Worm (Caenorhabditis elegans) whole organism, L3 larva: ENCODE results near the gene nlp-3.

Experiments
- R02D3.7 ChIP-seq: fragments of 150-350 bp; optimal IDR thresholded peaks from 2 replicates; lab custom pipeline; 2014; ENCODE audit warnings: missing biosample characterization, missing genetic modification characterization
- ZK546.5 ChIP-seq: sonication (generic microtip); optimal IDR thresholded peaks from 2 replicates; lab custom pipeline; 2017; ENCODE audit warnings: missing biosample characterization, missing genetic modification characterization
- aly-2 ChIP-seq: fragments of 150-350 bp; optimal IDR thresholded peaks from 2 replicates; lab custom pipeline; 2014; ENCODE audit warnings: missing biosample characterization, missing genetic modification characterization
- ama-1 ChIP-seq: fragments of 150-350 bp; optimal IDR thresholded peaks from 2 replicates; lab custom pipeline; 2018
- ceh-16 ChIP-seq: sonication (generic microtip); optimal IDR thresholded peaks from 2 replicates; lab custom pipeline; 2017; ENCODE audit warnings: missing biosample characterization, missing genetic modification characterization
- ceh-28 ChIP-seq: fragments of 150-350 bp; optimal IDR thresholded peaks from 2 replicates; lab custom pipeline; 2014; ENCODE audit warnings: missing biosample characterization, missing genetic modification reagents, missing genetic modification characterization
- ceh-82 ChIP-seq: fragments of 150-350 bp; optimal IDR thresholded peaks from 2 replicates; lab custom pipeline; 2014; ENCODE audit warnings: missing biosample characterization, missing genetic modification characterization
- ceh-9 ChIP-seq: sonication (generic microtip); optimal IDR thresholded peaks from 2 replicates; lab custom pipeline; 2018; ENCODE audit warnings: missing biosample characterization, missing genetic modification characterization
- daf-12 ChIP-seq: fragments of 150-350 bp; optimal IDR thresholded peaks from 2 replicates; lab custom pipeline; 2014; ENCODE audit warnings: missing biosample characterization, missing genetic modification reagents, missing genetic modification characterization
- egl-27 ChIP-seq: sonication (generic microtip); optimal IDR thresholded peaks from 4 replicates; lab custom pipeline; 2017; ENCODE audit warnings: missing biosample characterization, missing genetic modification reagents, missing genetic modification characterization
- egl-5 ChIP-seq: fragments of 150-350 bp; optimal IDR thresholded peaks from 2 replicates; lab custom pipeline; 2017; ENCODE audit warnings: missing biosample characterization, missing genetic modification reagents, missing genetic modification characterization, inconsistent platforms
- elt-1 ChIP-seq: fragments of 150-350 bp; optimal IDR thresholded peaks from 2 replicates; lab custom pipeline; 2014; ENCODE audit warnings: missing biosample characterization, missing genetic modification characterization
- elt-2 ChIP-seq: sonication (generic microtip); optimal IDR thresholded peaks from 2 replicates; lab custom pipeline; 2016; ENCODE audit warnings: missing genetic modification reagents, mild to moderate bottlenecking, missing genetic modification characterization, missing compliant biosample characterization
- elt-3 ChIP-seq, 3 experiments: fragments of 150-350 bp in 1 of 3; sonication (generic microtip) in 2 of 3; optimal IDR thresholded peaks; 2 replicates in 2 of 3; 4 replicates in 1 of 3; lab custom pipeline; 2014 to 2017; ENCODE audit warnings: missing biosample characterization in 3 of 3, missing genetic modification characterization in 3 of 3
- eor-1 ChIP-seq, 2 experiments: fragments of 150-350 bp; optimal IDR thresholded peaks; 2 replicates each; lab custom pipeline; 2014 to 2018; ENCODE audit warnings: missing biosample characterization in 2 of 2, missing genetic modification characterization in 2 of 2
- fkh-10 ChIP-seq: sonication (generic microtip); optimal IDR thresholded peaks from 2 replicates; lab custom pipeline; 2017; ENCODE audit warnings: missing biosample characterization, missing genetic modification reagents, missing genetic modification characterization
- fkh-2 ChIP-seq: fragments of 150-350 bp; optimal IDR thresholded peaks from 2 replicates; lab custom pipeline; 2014; ENCODE audit warnings: missing biosample characterization, missing genetic modification reagents, missing genetic modification characterization
- fos-1 ChIP-seq: fragments of 150-350 bp; optimal IDR thresholded peaks from 2 replicates; lab custom pipeline; 2014; ENCODE audit warnings: missing biosample characterization, missing genetic modification characterization
- hmg-11 ChIP-seq: sonication (generic microtip); optimal IDR thresholded peaks from 2 replicates; lab custom pipeline; 2016; ENCODE audit warnings: missing genetic modification characterization, missing compliant biosample characterization
- jun-1 ChIP-seq: fragments of 150-350 bp; optimal IDR thresholded peaks from 2 replicates; lab custom pipeline; 2014; ENCODE audit warnings: missing biosample characterization, missing genetic modification reagents, missing genetic modification characterization
- lin-15B ChIP-seq: fragments of 150-350 bp; optimal IDR thresholded peaks from 2 replicates; lab custom pipeline; 2014; ENCODE audit warnings: missing biosample characterization, missing genetic modification characterization
- lin-39 ChIP-seq: fragments of 150-350 bp; optimal IDR thresholded peaks from 2 replicates; lab custom pipeline; 2018; ENCODE audit warnings: missing biosample characterization, missing genetic modification reagents, missing genetic modification characterization
- lsy-12 ChIP-seq: sonication (generic microtip); optimal IDR thresholded peaks from 2 replicates; lab custom pipeline; 2016; ENCODE audit warnings: mild to moderate bottlenecking, missing genetic modification characterization, missing compliant biosample characterization
- mdl-1 ChIP-seq: fragments of 150-350 bp; optimal IDR thresholded peaks from 2 replicates; lab custom pipeline; 2014; ENCODE audit warnings: missing biosample characterization, missing genetic modification characterization
- mml-1 ChIP-seq: fragments of 150-350 bp; sonication (generic microtip); optimal IDR thresholded peaks from 3 replicates; lab custom pipeline; 2014; ENCODE audit warnings: missing biosample characterization, missing genetic modification characterization
- nfya-1 ChIP-seq: sonication (generic microtip); optimal IDR thresholded peaks from 2 replicates; lab custom pipeline; 2017; ENCODE audit warnings: missing genetic modification characterization, mild to moderate bottlenecking, missing compliant biosample characterization, antibody characterized with exemption, moderate library complexity; ENCODE audit not compliant: insufficient read depth
- nhr-11 ChIP-seq: fragments of 150-350 bp; optimal IDR thresholded peaks from 2 replicates; lab custom pipeline; 2014; ENCODE audit warnings: missing biosample characterization, missing genetic modification characterization
- nhr-12 ChIP-seq: fragments of 150-350 bp; optimal IDR thresholded peaks from 2 replicates; lab custom pipeline; 2014; ENCODE audit warnings: missing biosample characterization, missing genetic modification characterization
- nhr-23 ChIP-seq: fragments of 150-350 bp; optimal IDR thresholded peaks from 2 replicates; lab custom pipeline; 2014; ENCODE audit warnings: missing biosample characterization, missing genetic modification reagents, missing genetic modification characterization
- nhr-237 ChIP-seq: fragments of 150-350 bp; optimal IDR thresholded peaks from 2 replicates; lab custom pipeline; 2014; ENCODE audit warnings: missing biosample characterization, missing genetic modification characterization
- nhr-25 ChIP-seq: sonication (generic microtip); optimal IDR thresholded peaks from 2 replicates; lab custom pipeline; 2017; ENCODE audit warnings: missing biosample characterization, missing genetic modification characterization
- nhr-28 ChIP-seq: fragments of 150-350 bp; optimal IDR thresholded peaks from 2 replicates; lab custom pipeline; 2014; ENCODE audit warnings: missing biosample characterization, missing genetic modification characterization
- nhr-43 ChIP-seq: sonication (generic microtip); optimal IDR thresholded peaks from 2 replicates; lab custom pipeline; 2016; ENCODE audit warnings: mild to moderate bottlenecking, missing genetic modification characterization, missing compliant biosample characterization; ENCODE audit not compliant: poor library complexity, severe bottlenecking
- nhr-67 ChIP-seq: fragments of 150-350 bp; optimal IDR thresholded peaks from 2 replicates; lab custom pipeline; 2014; ENCODE audit warnings: missing biosample characterization, missing genetic modification characterization
- nhr-76 ChIP-seq: fragments of 150-350 bp; sonication (generic microtip); optimal IDR thresholded peaks from 5 replicates; lab custom pipeline; 2014; ENCODE audit warnings: missing biosample characterization, missing genetic modification characterization
- nhr-77 ChIP-seq: fragments of 150-350 bp; optimal IDR thresholded peaks from 2 replicates; lab custom pipeline; 2014; ENCODE audit warnings: missing biosample characterization, missing genetic modification characterization
- pqm-1 ChIP-seq: fragments of 150-350 bp; optimal IDR thresholded peaks from 2 replicates; lab custom pipeline; 2017; ENCODE audit warnings: missing biosample characterization, missing genetic modification characterization, inconsistent platforms
- sea-2 ChIP-seq: fragments of 150-350 bp; sonication (generic microtip); optimal IDR thresholded peaks from 4 replicates; lab custom pipeline; 2014; ENCODE audit warnings: missing biosample characterization, missing genetic modification reagents, missing genetic modification characterization
- skn-1 ChIP-seq: fragments of 150-350 bp; optimal IDR thresholded peaks from 2 replicates; lab custom pipeline; 2014; ENCODE audit warnings: missing biosample characterization, missing genetic modification characterization
- tbx-2 ChIP-seq: sonication (generic microtip); optimal IDR thresholded peaks from 2 replicates; lab custom pipeline; 2016; ENCODE audit warnings: mild to moderate bottlenecking, missing genetic modification characterization, missing compliant biosample characterization
- unc-62 ChIP-seq: fragments of 150-350 bp; sonication (generic microtip); optimal IDR thresholded peaks from 4 replicates; lab custom pipeline; 2014; ENCODE audit warnings: missing biosample characterization, missing genetic modification reagents, missing genetic modification characterization
- zag-1 ChIP-seq: fragments of 150-350 bp; optimal IDR thresholded peaks from 2 replicates; lab custom pipeline; 2014; ENCODE audit warnings: missing biosample characterization, missing genetic modification characterization
- ztf-11 ChIP-seq: fragments of 150-350 bp; optimal IDR thresholded peaks from 2 replicates; lab custom pipeline; 2014; ENCODE audit warnings: missing biosample characterization, missing genetic modification characterization
- ztf-4 ChIP-seq: fragments of 150-350 bp; optimal IDR thresholded peaks from 2 replicates; lab custom pipeline; 2014; ENCODE audit warnings: missing biosample characterization, missing genetic modification characterization

The nlp-3 gene

ce11 chrX:13171206-13171605 is 7.0 kb downstream of the nlp-3 start:
- TF ChIP-seq lin-39 (tag; lab: Kevin White, UChicago) (peak; percentile 5), lin-15B (peak; percentile 24), nhr-43 (tag; lab: Kevin White, UChicago) (no peak), nfya-1 (tag; lab: Kevin White, UChicago) (peak; percentile 50), hmg-11 (tag; lab: Kevin White, UChicago) (peak; percentile 64), fkh-10 (GFP tag; lab: Kevin White, UChicago) (peak; percentile 5), nhr-67 (no peak), lsy-12 (tag; lab: Kevin White, UChicago) (peak; percentile 3)

ce11 chrX:13170804-13171203 is 7.4 kb downstream of the nlp-3 start:
- TF ChIP-seq sea-2 (GFP tag; lab: Kevin White, UChicago) (no peak), R02D3.7 (tag; lab: Kevin White, UChicago) (no peak), ceh-82 (no peak), tbx-2 (tag; lab: Kevin White, UChicago) (no peak), hmg-11 (tag; lab: Kevin White, UChicago) (no peak), egl-5 (tag; lab: Kevin White, UChicago) (no peak), aly-2 (tag; lab: Kevin White, UChicago) (no peak), nhr-77 (tag; lab: Kevin White, UChicago) (no peak), nhr-25 (tag; lab: Kevin White, UChicago) (no peak)

ce11 chrX:13169975-13170374 is 8.3 kb downstream of the nlp-3 start, which contains the start of gene mob-2:
Gene mob-2, minus strand, starts transcription at chrX:13170075.
- TF ChIP-seq lin-39 (tag; lab: Kevin White, UChicago) (no peak), nhr-77 (tag; lab: Kevin White, UChicago) (no peak), nhr-11 (tag; lab: Kevin White, UChicago) (no peak), lsy-12 (tag; lab: Kevin White, UChicago) (no peak), ztf-11 (no peak), fkh-10 (GFP tag; lab: Kevin White, UChicago) (no peak), fkh-2 (no peak), ztf-4 (tag; lab: Kevin White, UChicago) (no peak), ama-1 (lab: Kevin White, UChicago) (no peak), nhr-12 (tag; lab: Kevin White, UChicago) (no peak), elt-1 (no peak), ceh-28 (tag; lab: Kevin White, UChicago) (no peak), zag-1 (tag; lab: Kevin White, UChicago) (no peak), nhr-28 (tag; lab: Kevin White, UChicago) (no peak), mdl-1 (tag; lab: Kevin White, UChicago) (no peak)

- TF ChIP-seq fkh-2 (no peak), mml-1 (tag; lab: Kevin White, UChicago) (no peak), elt-2 (no peak), daf-12 (no peak), nhr-67 (no peak), nhr-25 (tag; lab: Kevin White, UChicago) (peak; percentile 15), nhr-43 (tag; lab: Kevin White, UChicago) (peak; percentile 21), lsy-12 (tag; lab: Kevin White, UChicago) (no peak), elt-1 (peak; percentile 73), unc-62 (GFP tag; lab: Kevin White, UChicago) (no peak), ceh-9 (tag; lab: Kevin White, UChicago) (no peak), ama-1 (lab: Kevin White, UChicago) (no peak), nhr-76 (tag; lab: Kevin White, UChicago) (no peak), tbx-2 (tag; lab: Kevin White, UChicago) (no peak), aly-2 (tag; lab: Kevin White, UChicago) (no peak), jun-1 (tag; lab: Kevin White, UChicago) (no peak), nhr-11 (tag; lab: Kevin White, UChicago) (no peak), lin-15B (no peak), egl-5 (tag; lab: Kevin White, UChicago) (peak; percentile 32), nhr-23 (tag; lab: Kevin White, UChicago) (peak; percentile 18), fos-1 (tag; lab: Kevin White, UChicago) (no peak), sea-2 (GFP tag; lab: Kevin White, UChicago) (no peak), fkh-10 (GFP tag; lab: Kevin White, UChicago) (no peak), nhr-237 (tag; lab: Kevin White, UChicago) (no peak), nhr-12 (tag; lab: Kevin White, UChicago) (no peak), eor-1 (tag; optimal IDR thresholded peaks at IDR 0.05; lab: Kevin White, UChicago) (no peak), mdl-1 (tag; lab: Kevin White, UChicago) (peak; percentile 40), R02D3.7 (tag; lab: Kevin White, UChicago) (no peak), ceh-16 (tag; lab: Kevin White, UChicago) (no peak), ceh-82 (no peak), nhr-77 (tag; lab: Kevin White, UChicago) (no peak), nfya-1 (tag; lab: Kevin White, UChicago) (peak; percentile 44), skn-1 (tag; lab: Kevin White, UChicago) (no peak), ZK546.5 (tag; lab: Kevin White, UChicago) (no peak), egl-27 (no peak), ztf-11 (no peak), pqm-1 (tag; lab: Kevin White, UChicago) (no peak), zag-1 (tag; lab: Kevin White, UChicago) (no peak), elt-3 (tag; optimal IDR thresholded peaks at IDR 0.05; lab: Kevin White, UChicago) (no peak)
Observed at ce11 chrX:13169133-13169532, 9.1 kb downstream of the nlp-3 start.
